Worm (Caenorhabditis elegans) whole organism, late embryonic: ENCODE measurements around the gene hlh-12.

Experiments
- C08G9.2 ChIP-seq: sonication (generic microtip); optimal IDR thresholded peaks from 2 replicates; lab custom pipeline; 2016; ENCODE audit warnings: mild to moderate bottlenecking, missing genetic modification characterization, moderate library complexity, missing compliant biosample characterization
- F13H6.1 ChIP-seq: sonication (generic microtip); optimal IDR thresholded peaks from 2 replicates; lab custom pipeline; 2016; ENCODE audit warnings: missing genetic modification characterization, missing compliant biosample characterization
- K02D7.2 ChIP-seq: sonication (generic microtip); optimal IDR thresholded peaks from 2 replicates; lab custom pipeline; 2017; ENCODE audit warnings: mild to moderate bottlenecking, missing genetic modification characterization, missing compliant biosample characterization
- K09A11.1 ChIP-seq: sonication (generic microtip); optimal IDR thresholded peaks from 2 replicates; lab custom pipeline; 2017; ENCODE audit warnings: antibody characterized with exemption, mild to moderate bottlenecking, missing genetic modification characterization, missing compliant biosample characterization; ENCODE audit not compliant: insufficient read depth
- Y22D7AL.16 ChIP-seq: sonication (generic microtip); optimal IDR thresholded peaks from 2 replicates; lab custom pipeline; 2016; ENCODE audit warnings: missing genetic modification characterization, missing compliant biosample characterization
- ahr-1 ChIP-seq: sonication (generic microtip); optimal IDR thresholded peaks from 2 replicates; lab custom pipeline; 2016; ENCODE audit warnings: missing genetic modification characterization, missing compliant biosample characterization
- ama-1 ChIP-seq: fragments of 150-350 bp; optimal IDR thresholded peaks from 2 replicates; lab custom pipeline; 2014
- ceh-18 ChIP-seq: sonication (generic microtip); optimal IDR thresholded peaks from 2 replicates; lab custom pipeline; 2016; ENCODE audit warnings: missing genetic modification characterization, missing compliant biosample characterization
- ceh-19 ChIP-seq: fragments of 200-800 bp; sonication (Bioruptor generic); optimal IDR thresholded peaks from 2 replicates; lab custom pipeline; 2018; ENCODE audit warnings: mild to moderate bottlenecking, missing genetic modification characterization, missing compliant biosample characterization
- ceh-22 ChIP-seq: sonication (generic microtip); optimal IDR thresholded peaks from 2 replicates; lab custom pipeline; 2017; ENCODE audit warnings: missing biosample characterization, missing genetic modification characterization
- ceh-30 ChIP-seq: fragments of 150-350 bp; optimal IDR thresholded peaks from 2 replicates; lab custom pipeline; 2014; ENCODE audit warnings: missing biosample characterization, missing genetic modification characterization
- ceh-31 ChIP-seq: sonication (generic microtip); optimal IDR thresholded peaks from 2 replicates; lab custom pipeline; 2016; ENCODE audit warnings: missing genetic modification characterization, missing compliant biosample characterization
- ceh-34 ChIP-seq: sonication (generic microtip); optimal IDR thresholded peaks from 2 replicates; lab custom pipeline; 2016; ENCODE audit warnings: mild to moderate bottlenecking, missing genetic modification characterization, missing compliant biosample characterization
- ceh-45 ChIP-seq: fragments of 200-800 bp; sonication (Bioruptor generic); IDR thresholded peaks from 2 replicates; pipeline ENCODE4 v1.3.6; 2022; ENCODE audit warnings: missing genetic modification reagents, missing genetic modification characterization, missing compliant biosample characterization
- ceh-9 ChIP-seq: sonication (generic microtip); optimal IDR thresholded peaks from 2 replicates; lab custom pipeline; 2016; ENCODE audit warnings: mild to moderate bottlenecking, missing genetic modification characterization, inconsistent platforms, missing compliant biosample characterization
- dve-1 ChIP-seq: sonication (generic microtip); optimal IDR thresholded peaks from 2 replicates; lab custom pipeline; 2017; ENCODE audit warnings: antibody characterized with exemption, mild to moderate bottlenecking, missing genetic modification characterization, missing compliant biosample characterization
- elt-2 ChIP-seq: sonication (generic microtip); optimal IDR thresholded peaks from 2 replicates; lab custom pipeline; 2016; ENCODE audit warnings: missing genetic modification reagents, missing genetic modification characterization, missing compliant biosample characterization
- elt-4 ChIP-seq: sonication (generic microtip); optimal IDR thresholded peaks from 2 replicates; lab custom pipeline; 2016; ENCODE audit warnings: missing genetic modification characterization, missing compliant biosample characterization
- ets-4 ChIP-seq: sonication (generic microtip); optimal IDR thresholded peaks from 2 replicates; lab custom pipeline; 2016; ENCODE audit warnings: missing genetic modification characterization, missing compliant biosample characterization
- eyg-1 ChIP-seq: sonication (generic microtip); optimal IDR thresholded peaks from 2 replicates; lab custom pipeline; 2016; ENCODE audit warnings: missing genotype, missing genetic modification characterization, missing compliant biosample characterization
- fkh-10 ChIP-seq: fragments of 150-350 bp; optimal IDR thresholded peaks from 2 replicates; lab custom pipeline; 2014; ENCODE audit warnings: missing biosample characterization, missing genetic modification reagents, missing genetic modification characterization
- fkh-6 ChIP-seq: sonication (generic microtip); optimal IDR thresholded peaks from 2 replicates; lab custom pipeline; 2016; ENCODE audit warnings: missing genetic modification characterization, missing compliant biosample characterization
- hlh-13 ChIP-seq: fragments of 200-800 bp; sonication (Bioruptor generic); optimal IDR thresholded peaks from 2 replicates; lab custom pipeline; 2018; ENCODE audit warnings: mild to moderate bottlenecking, missing genetic modification characterization, missing compliant biosample characterization
- hlh-15 ChIP-seq: sonication (generic microtip); optimal IDR thresholded peaks from 2 replicates; lab custom pipeline; 2016; ENCODE audit warnings: missing genetic modification characterization, missing compliant biosample characterization
- hlh-6 ChIP-seq: sonication (generic microtip); optimal IDR thresholded peaks from 2 replicates; lab custom pipeline; 2016; ENCODE audit warnings: missing genotype, missing genetic modification characterization, missing compliant biosample characterization
- lim-6 ChIP-seq: sonication (generic microtip); optimal IDR thresholded peaks from 2 replicates; lab custom pipeline; 2016; ENCODE audit warnings: missing genetic modification characterization, missing compliant biosample characterization
- madf-2 ChIP-seq: sonication (generic microtip); optimal IDR thresholded peaks from 2 replicates; lab custom pipeline; 2017; ENCODE audit warnings: missing genetic modification characterization, missing compliant biosample characterization
- mec-3 ChIP-seq: sonication (generic microtip); optimal IDR thresholded peaks from 2 replicates; lab custom pipeline; 2016; ENCODE audit warnings: borderline replicate concordance, missing genetic modification characterization, missing compliant biosample characterization
- nhr-11 ChIP-seq: fragments of 150-350 bp; optimal IDR thresholded peaks from 2 replicates; lab custom pipeline; 2014; ENCODE audit warnings: missing biosample characterization, missing genetic modification characterization
- nhr-232 ChIP-seq: sonication (generic microtip); optimal IDR thresholded peaks from 2 replicates; lab custom pipeline; 2016; ENCODE audit warnings: missing genetic modification characterization, missing compliant biosample characterization
- pat-9 ChIP-seq: fragments of 200-800 bp; sonication (Bioruptor generic); optimal IDR thresholded peaks from 2 replicates; lab custom pipeline; 2018; ENCODE audit warnings: mild to moderate bottlenecking, missing genetic modification characterization, moderate library complexity, missing compliant biosample characterization
- pax-1 ChIP-seq: fragments of 150-350 bp; optimal IDR thresholded peaks from 2 replicates; lab custom pipeline; 2014; ENCODE audit warnings: missing biosample characterization, missing genetic modification characterization
- pha-4 ChIP-seq: fragments of 150-350 bp; optimal IDR thresholded peaks from 2 replicates; lab custom pipeline; 2018; ENCODE audit warnings: missing biosample characterization, missing genetic modification reagents, missing genetic modification characterization
- pqm-1 ChIP-seq: sonication (generic microtip); optimal IDR thresholded peaks from 2 replicates; lab custom pipeline; 2016; ENCODE audit warnings: missing genetic modification characterization, missing compliant biosample characterization
- ref-2 ChIP-seq: sonication (generic microtip); optimal IDR thresholded peaks from 2 replicates; lab custom pipeline; 2016; ENCODE audit warnings: missing genetic modification characterization, missing compliant biosample characterization
- sox-4 ChIP-seq: sonication (generic microtip); optimal IDR thresholded peaks from 2 replicates; lab custom pipeline; 2017; ENCODE audit warnings: mild to moderate bottlenecking, missing genetic modification characterization, inconsistent platforms, missing compliant biosample characterization
- tbx-2 ChIP-seq: sonication (generic microtip); optimal IDR thresholded peaks from 2 replicates; lab custom pipeline; 2016; ENCODE audit warnings: missing genetic modification characterization, missing compliant biosample characterization
- unc-55 ChIP-seq: sonication (generic microtip); optimal IDR thresholded peaks from 2 replicates; lab custom pipeline; 2017; ENCODE audit warnings: missing biosample characterization, missing genetic modification reagents, missing genetic modification characterization
- unc-86 ChIP-seq: sonication (generic microtip); optimal IDR thresholded peaks from 2 replicates; lab custom pipeline; 2016; ENCODE audit warnings: missing genetic modification characterization, missing compliant biosample characterization
- ztf-16 ChIP-seq: sonication (generic microtip); optimal IDR thresholded peaks from 2 replicates; lab custom pipeline; 2017; ENCODE audit warnings: missing genetic modification characterization, missing compliant biosample characterization

hlh-12 gene

DNA sequence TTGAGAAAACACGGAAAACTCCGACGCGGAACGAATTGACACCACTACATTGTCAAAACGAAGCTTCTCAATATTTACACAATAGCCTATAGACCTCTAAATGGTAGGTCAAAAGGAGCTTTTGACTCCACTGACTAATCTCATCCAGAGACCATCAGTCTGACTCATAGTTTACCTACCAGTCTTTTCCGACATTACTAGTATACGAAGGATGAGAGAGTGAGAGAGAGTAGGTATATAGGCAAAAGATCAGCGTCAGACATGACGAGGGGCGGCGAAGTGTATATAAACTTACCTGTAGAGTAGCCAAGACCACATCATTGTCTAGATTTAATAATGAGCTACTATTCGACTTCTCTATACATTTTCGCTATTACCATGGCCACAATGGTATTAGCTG lies 7.9 kb upstream of the hlh-12 start, which contains the start of gene srlf-3:
TSS of gene srlf-3 (plus strand) at position 301 of the 400 bp plus-strand sequence.
- TF ChIP-seq ceh-19 = no peak
- no peak for TF ChIP-seq Y22D7AL.16
- no peak for TF ChIP-seq ceh-34 (tag; lab: Kevin White, UChicago)

DNA sequence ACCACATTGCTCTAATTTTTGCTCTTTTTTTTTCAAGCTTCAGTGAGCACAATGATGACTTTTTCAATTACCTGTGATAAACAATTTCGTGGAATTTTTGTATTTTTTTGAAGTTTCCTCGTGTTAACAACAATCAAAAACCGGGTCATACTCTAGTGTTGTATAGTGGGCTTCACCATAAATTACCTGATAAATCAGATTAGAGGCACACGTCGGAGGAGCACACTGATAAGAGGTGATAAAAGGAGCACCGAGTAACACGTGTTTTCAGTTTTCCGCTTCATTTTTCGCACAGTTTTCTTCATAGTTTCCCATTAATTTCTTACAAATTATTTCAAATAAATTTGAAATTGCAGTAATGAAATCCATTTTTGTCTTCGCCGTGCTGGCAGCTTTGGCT lies 2.1 kb upstream of the hlh-12 start, which contains the start of gene spp-8:
TSS of gene spp-8 (plus strand) at position 357 of the 400 bp plus-strand sequence.
- TF ChIP-seq ahr-1 (tag; lab: Kevin White, UChicago) (no peak), ceh-9 (tag; lab: Kevin White, UChicago) (no peak), fkh-6 (no peak), elt-2 (tag; lab: Kevin White, UChicago) (peak; percentile 50)
- TF ChIP-seq, all 69 proteins: peak for 1

DNA sequence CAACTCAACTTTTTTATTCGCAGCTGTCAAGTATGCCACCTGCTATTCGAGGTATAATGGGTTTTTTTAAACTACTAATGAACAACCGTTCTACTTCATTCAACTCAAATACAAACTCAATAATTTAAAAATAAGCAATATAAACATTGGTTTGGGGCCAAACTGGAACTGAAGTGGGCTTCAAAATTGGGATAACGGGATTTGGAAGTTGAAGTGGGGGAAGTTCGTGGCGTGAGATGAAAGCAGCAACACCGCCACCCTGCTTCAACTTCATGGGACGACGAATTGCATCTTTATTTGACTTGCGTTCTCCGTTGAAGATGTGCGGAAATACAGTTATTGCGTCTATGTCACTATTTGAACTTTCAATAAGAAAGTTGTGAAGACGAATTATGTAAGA lies 730 bp downstream of the hlh-12 start:
- TF ChIP-seq Y22D7AL.16 = no peak
- TF ChIP-seq ceh-31 (tag; lab: Kevin White, UChicago) = no peak
- TF ChIP-seq pat-9 (tag; lab: Kevin White, UChicago) = no peak
- TF ChIP-seq C08G9.2 = no peak
- TF ChIP-seq hlh-15 = no peak
- TF ChIP-seq ets-4 (tag; lab: Kevin White, UChicago) = no peak
- TF ChIP-seq ceh-34 (tag; lab: Kevin White, UChicago) = no peak
- no peak for TF ChIP-seq hlh-6 (tag; lab: Kevin White, UChicago)
- TF ChIP-seq madf-2 (tag; lab: Kevin White, UChicago) = no peak
- no peak for TF ChIP-seq ceh-30 (tag; lab: Kevin White, UChicago)
- no peak for TF ChIP-seq pha-4 (tag; lab: Kevin White, UChicago)
- TF ChIP-seq K09A11.1 (tag; lab: Kevin White, UChicago) = no peak
- TF ChIP-seq unc-55 (GFP tag; lab: Kevin White, UChicago) = no peak

DNA sequence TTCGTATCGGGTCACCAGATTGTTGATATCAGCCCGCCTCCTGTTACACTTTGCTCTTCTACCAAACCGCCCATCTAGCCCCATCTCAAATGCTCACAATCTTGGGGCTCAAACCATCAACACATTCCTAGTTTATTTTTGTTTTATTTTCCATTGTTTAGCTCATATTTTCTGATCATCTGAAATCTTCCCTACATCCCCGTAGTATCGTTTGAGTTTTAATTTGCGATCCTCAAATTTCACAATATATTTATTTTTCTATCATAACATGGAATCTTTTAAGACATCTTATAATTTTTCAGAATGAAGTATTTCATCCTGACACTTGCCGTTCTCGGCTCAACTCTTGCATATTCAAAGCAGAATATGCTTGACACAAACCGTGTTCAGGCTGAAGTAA lies 2.4 kb downstream of the hlh-12 start, which contains the start of gene spp-10:
TSS of gene spp-10 (plus strand) at position 301 of the 400 bp plus-strand sequence.
- TF ChIP-seq mec-3 (tag; lab: Kevin White, UChicago) (no peak), ceh-31 (tag; lab: Kevin White, UChicago) (no peak), ceh-34 (tag; lab: Kevin White, UChicago) (no peak), elt-4 (tag; lab: Kevin White, UChicago) (no peak), unc-86 (tag; lab: Kevin White, UChicago) (no peak), sox-4 (tag; lab: Kevin White, UChicago) (no peak), elt-2 (tag; lab: Kevin White, UChicago) (no peak), F13H6.1 (tag; lab: Kevin White, UChicago) (no peak), ref-2 (tag; lab: Kevin White, UChicago) (no peak), hlh-13 (GFP tag; lab: Kevin White, UChicago) (no peak), tbx-2 (tag; lab: Kevin White, UChicago) (no peak), ztf-16 (tag; lab: Kevin White, UChicago) (no peak), nhr-232 (tag; lab: Kevin White, UChicago) (no peak), fkh-10 (GFP tag; lab: Kevin White, UChicago) (no peak), K02D7.2 (tag; lab: Kevin White, UChicago) (no peak), pax-1 (no peak), ceh-45 (GFP tag; lab: Robert Waterston, UW) (no peak), ceh-18 (tag; lab: Kevin White, UChicago) (no peak), nhr-11 (tag; lab: Kevin White, UChicago) (no peak)

DNA sequence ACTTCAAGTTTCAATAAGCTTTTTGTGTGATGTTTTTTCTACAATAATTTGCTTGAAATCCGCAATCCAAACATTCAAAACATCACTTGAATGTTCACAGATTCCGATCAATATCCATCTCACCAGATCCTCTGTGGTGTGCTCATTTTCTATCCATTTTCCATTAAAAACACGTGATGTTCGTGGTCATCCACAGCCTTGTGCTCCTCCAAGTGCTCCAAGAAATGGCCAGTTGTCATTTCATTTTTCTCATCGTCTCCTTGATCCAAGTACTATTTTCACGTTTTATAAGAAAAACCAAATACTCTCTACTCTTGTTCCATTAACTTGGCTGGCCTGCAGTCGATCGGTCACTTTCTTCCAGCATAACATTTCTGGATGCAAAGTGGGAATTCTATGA lies 3.1 kb downstream of the hlh-12 start:
- TF ChIP-seq eyg-1 (tag; lab: Kevin White, UChicago) = no peak
- no peak for TF ChIP-seq dve-1 (tag; lab: Kevin White, UChicago)
- TF ChIP-seq ceh-9 (tag; lab: Kevin White, UChicago) = no peak
- no peak for TF ChIP-seq hlh-15
- TF ChIP-seq ceh-30 (tag; lab: Kevin White, UChicago) = no peak
- TF ChIP-seq mec-3 (tag; lab: Kevin White, UChicago) = no peak
- no peak for TF ChIP-seq lim-6 (tag; lab: Kevin White, UChicago)
- TF ChIP-seq pqm-1 (tag; lab: Kevin White, UChicago) = no peak
- no peak for TF ChIP-seq ztf-16 (tag; lab: Kevin White, UChicago)
- TF ChIP-seq ceh-18 (tag; lab: Kevin White, UChicago) = no peak
- TF ChIP-seq elt-4 (tag; lab: Kevin White, UChicago) = no peak
- TF ChIP-seq ama-1 = no peak
- no peak for TF ChIP-seq ceh-34 (tag; lab: Kevin White, UChicago)
- no peak for TF ChIP-seq ceh-22 (tag; lab: Kevin White, UChicago)
- TF ChIP-seq pha-4 (tag; lab: Kevin White, UChicago) = no peak
